Worm (Caenorhabditis elegans) whole organism, early embryonic: ENCODE measurements around the gene col-85.

Experiments
- B0310.2 ChIP-seq: sonication (generic microtip); optimal IDR thresholded peaks from 2 replicates; lab custom pipeline; 2016; ENCODE audit warnings: mild to moderate bottlenecking, missing genetic modification characterization, missing compliant biosample characterization
- ama-1 ChIP-seq: fragments of 150-350 bp; optimal IDR thresholded peaks from 2 replicates; lab custom pipeline; 2014
- ceh-13 ChIP-seq: fragments of 200-800 bp; sonication (Bioruptor generic); optimal IDR thresholded peaks from 2 replicates; lab custom pipeline; 2018; ENCODE audit warnings: mild to moderate bottlenecking, missing genetic modification characterization, missing compliant biosample characterization
- ceh-36 ChIP-seq: sonication (generic microtip); optimal IDR thresholded peaks from 2 replicates; lab custom pipeline; 2016; ENCODE audit warnings: missing genetic modification characterization, inconsistent platforms, missing compliant biosample characterization
- hmbx-1 ChIP-seq: sonication (generic microtip); optimal IDR thresholded peaks from 2 replicates; lab custom pipeline; 2016; ENCODE audit warnings: mild to moderate bottlenecking, missing genetic modification characterization, missing compliant biosample characterization
- hnd-1 ChIP-seq: sonication (generic microtip); optimal IDR thresholded peaks from 2 replicates; lab custom pipeline; 2016; ENCODE audit warnings: missing genetic modification characterization, missing compliant biosample characterization
- pes-1 ChIP-seq: fragments of 200-800 bp; sonication (Bioruptor generic); IDR thresholded peaks from 2 replicates; pipeline ENCODE4 v1.3.6; 2022; ENCODE audit warnings: missing genetic modification reagents, missing genetic modification characterization, missing compliant biosample characterization
- scrt-1 ChIP-seq: fragments of 200-800 bp; sonication (Bioruptor generic); IDR thresholded peaks from 2 replicates; pipeline ENCODE4 v1.3.6; 2022; ENCODE audit warnings: missing genetic modification characterization, missing compliant biosample characterization
- tra-4 ChIP-seq: sonication (generic microtip); optimal IDR thresholded peaks from 2 replicates; lab custom pipeline; 2017; ENCODE audit warnings: missing genetic modification characterization, missing compliant biosample characterization

DNA sequence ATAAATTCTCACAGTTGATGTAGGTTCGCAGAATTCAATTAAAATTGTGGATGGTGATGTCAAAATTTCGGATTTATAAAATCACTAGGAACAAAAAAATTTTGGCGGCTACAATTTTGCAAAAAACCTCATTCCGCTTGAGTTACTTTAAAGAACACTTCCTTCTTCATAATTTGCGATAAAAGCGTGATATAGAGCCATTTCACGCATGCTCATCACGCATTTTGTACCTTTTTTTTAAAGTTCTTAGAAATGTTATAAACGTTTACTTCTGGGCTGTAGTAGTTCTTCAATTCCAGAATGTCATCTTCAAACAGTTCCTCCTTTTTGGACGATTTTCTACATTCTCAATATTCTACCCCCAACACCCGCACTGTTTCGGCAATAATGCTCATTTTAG lies 33.1 kb upstream of the col-85 start, which contains the start of gene srx-119:
- TF ChIP-seq ama-1 (no peak), hmbx-1 (no peak), scrt-1 (GFP tag; lab: Robert Waterston, UW) (no peak), ceh-36 (tag; lab: Kevin White, UChicago) (no peak), pes-1 (GFP tag; lab: Robert Waterston, UW) (no peak), ceh-13 (GFP tag; lab: Kevin White, UChicago) (no peak), B0310.2 (tag; lab: Kevin White, UChicago) (no peak), tra-4 (no peak), hnd-1 (tag; lab: Kevin White, UChicago) (no peak)
